Worm (Caenorhabditis elegans): ENCODE data around the gene bcat-1.

Gene bcat-1

DNA sequence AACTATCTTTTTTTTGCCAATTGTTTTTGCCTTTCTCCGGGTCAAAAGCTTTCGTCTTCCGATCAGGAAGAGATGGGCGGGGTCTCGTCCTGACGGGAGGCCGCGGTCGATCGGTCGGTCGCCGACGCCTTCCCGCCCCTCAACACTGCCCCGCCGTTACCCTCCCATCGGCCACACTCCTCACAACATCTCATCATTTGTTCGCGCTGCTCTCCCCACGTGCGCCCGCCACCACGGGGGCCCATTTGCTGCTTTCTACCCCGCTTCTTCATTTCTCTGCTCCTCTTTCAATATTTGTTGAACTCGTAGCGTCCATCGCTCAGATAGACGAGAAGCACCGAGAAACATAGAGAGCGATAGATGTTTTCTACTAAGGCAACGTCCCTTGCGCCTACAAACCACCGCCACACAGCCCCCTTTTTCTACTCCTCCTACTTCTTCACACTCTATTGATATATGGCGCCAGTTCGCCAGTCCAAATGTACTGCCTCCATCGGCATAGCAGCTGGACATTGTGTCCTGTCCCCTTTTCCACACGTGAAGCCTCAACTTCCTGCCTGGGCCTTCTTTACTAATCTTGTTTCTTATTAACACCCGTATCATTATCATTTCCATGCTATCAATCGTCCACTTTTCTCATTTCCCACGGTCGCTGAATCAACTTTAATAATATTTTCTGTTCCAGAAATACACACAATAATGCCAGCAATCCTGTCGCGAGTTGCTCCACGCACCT is at the start of gene bcat-1:
Gene bcat-1 (plus strand): TSS at position 686 of the 736 bp plus-strand sequence.
- no peak for TF ChIP-seq unc-62 (GFP tag; optimal IDR thresholded peaks at IDR 0.05)

DNA sequence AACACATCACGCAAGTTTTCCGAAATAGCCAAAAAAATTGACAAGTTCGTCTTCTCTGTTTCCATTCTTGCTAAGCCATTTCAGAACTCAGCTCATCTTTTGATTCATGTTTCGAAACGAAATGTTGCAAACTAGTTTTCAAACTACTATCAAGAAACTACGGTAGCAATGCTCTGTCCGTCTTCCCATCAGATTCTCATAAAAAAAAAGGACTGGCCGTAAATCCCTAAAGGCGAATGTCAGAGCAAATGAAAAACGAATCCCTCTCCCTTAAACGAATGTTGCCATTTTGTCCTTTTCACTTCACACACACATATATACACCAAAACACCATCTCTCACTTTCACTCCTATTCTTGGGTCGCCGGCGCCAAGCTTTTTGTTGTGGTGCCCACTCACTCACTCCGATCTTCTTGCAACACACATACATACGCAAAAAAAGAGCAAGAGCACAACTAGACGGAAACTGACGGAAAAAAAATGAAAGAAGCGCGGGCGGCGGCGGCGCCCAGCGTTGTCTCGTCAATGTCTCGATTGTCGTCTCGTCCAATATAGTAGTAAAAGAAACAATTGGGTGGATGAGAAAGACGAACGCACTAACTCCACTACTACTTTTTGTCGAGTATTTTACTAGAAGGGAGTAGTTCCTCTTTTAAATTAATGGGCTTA is 49.4 kb upstream of the bcat-1 start:
- TF ChIP-seq unc-62 (GFP tag; optimal IDR thresholded peaks at IDR 0.05) = no peak

DNA sequence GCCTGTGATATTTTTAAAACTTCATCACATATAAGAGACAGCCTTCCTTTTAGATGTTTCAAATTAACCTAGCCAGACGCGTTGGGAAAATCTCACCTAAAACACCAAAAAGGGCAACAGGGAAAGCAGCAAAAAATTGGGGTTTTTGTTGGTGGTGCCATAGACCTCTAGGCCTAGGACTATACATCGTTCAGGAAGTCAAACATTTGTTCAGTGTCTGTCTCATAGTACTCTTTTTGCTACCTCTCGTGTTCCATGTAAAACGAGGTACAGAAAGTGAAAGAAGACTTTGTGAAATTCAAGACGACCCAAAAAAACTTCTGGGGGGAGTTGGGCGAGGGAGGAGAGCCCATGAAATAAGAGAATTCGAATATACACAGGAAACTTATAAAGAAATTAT is 48.2 kb upstream of the bcat-1 start:
- TF ChIP-seq unc-62 (GFP tag; optimal IDR thresholded peaks at IDR 0.05) = no peak

DNA sequence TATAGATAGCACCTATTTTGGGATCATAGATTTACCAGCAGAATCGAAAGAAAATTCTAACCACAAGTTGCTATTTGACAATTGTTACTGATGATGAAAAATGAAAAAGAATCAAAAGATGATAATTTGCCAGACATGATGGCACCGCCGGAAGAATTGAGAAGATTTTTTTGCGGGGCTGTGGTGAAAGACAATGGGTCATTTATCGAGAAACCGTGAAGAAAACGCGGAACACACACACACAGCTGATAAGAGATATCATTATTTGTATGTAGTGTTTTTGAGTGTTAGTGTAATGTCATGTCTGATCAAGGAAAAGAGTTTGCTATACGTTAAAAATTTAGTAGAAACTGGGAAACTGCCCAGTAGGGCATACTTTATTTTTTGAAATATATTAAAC is 42.4 kb upstream of the bcat-1 start:
- TF ChIP-seq unc-62 (GFP tag; optimal IDR thresholded peaks at IDR 0.05) = no peak

DNA sequence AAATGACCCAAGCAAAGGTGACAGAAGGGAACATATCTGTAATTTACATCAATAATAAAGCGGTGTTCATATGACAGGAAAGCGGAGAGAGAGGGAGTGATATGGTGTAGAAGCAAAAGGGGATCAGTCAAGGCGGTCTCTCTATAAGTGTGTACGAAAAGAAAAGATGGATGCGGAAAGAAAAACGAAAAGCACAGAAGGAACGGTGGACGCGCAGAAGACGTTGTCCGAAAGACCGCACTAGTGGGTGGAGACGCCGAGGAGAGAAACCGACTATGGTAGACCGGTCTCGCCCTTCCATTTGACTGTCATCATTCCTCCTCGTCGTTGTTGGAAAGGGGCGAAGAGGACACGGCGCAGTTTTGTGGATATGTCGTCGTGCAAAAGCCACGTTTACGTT is 34.3 kb upstream of the bcat-1 start, which contains the start of gene C52G5.2:
Gene C52G5.2 (plus strand): TSS at position 301 of the 400 bp plus-strand sequence.
- TF ChIP-seq unc-62 (GFP tag; optimal IDR thresholded peaks at IDR 0.05) = no peak

DNA sequence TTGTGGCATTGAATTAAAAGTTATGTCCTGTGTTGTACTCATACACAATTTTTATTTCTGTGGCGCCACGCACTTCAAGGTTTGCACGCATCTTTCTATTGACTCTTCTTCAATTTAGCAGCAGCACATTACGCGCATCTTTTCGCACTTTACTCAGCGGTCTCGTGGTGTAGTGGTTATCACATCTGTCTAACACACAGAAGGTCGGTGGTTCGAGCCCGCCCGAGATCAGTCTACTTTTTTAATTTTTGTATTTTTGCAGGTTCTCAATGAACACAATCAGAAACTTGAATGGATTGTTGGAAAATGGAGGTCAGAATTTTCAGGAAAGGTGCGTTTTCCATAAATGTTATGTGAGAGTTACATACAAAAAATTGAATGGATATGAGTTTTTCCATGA is 33.8 kb upstream of the bcat-1 start:
- TF ChIP-seq unc-62 (GFP tag; optimal IDR thresholded peaks at IDR 0.05) = no peak

DNA sequence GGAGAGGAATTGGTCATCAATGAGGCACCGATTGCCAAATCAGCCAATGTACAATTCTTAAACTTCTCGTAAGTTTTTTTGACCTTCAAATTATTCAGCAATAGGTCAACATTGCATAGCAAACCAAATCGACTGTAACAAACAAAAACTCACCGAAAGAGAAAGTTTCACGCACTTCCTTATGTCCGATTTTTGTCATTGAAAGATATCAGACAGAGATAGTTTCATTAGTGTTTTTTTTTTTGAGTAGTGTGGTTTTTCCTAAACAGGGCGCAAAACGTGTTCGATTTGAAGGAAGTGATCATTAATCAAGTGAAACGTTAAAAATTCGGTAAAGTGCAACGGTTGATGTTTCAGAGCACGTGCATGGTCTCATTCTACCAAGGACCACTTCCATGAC is 33.1 kb upstream of the bcat-1 start:
- no peak for TF ChIP-seq unc-62 (GFP tag; optimal IDR thresholded peaks at IDR 0.05)

DNA sequence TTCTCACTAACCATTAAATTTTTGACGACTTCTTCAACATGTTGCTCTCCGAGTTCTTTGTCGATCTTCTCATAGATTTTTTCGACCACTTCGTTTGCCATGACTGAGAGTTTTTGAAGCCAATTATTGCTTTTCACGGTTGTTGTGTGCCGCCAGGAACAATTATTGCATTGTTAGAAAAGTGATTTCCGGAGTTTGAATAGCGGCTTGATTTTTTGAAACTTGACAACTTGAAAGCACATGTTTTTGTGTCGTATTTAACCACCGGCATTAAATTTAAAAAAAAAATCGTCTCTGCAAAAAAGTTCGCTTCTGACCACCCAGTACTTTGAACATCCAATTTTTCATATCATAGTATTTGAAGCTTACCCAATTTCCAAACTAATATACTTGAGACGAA is 31.2 kb upstream of the bcat-1 start, which contains the start of gene C52G5.3:
Gene C52G5.3 (minus strand): TSS at position 101 of the 400 bp plus-strand sequence.
- TF ChIP-seq unc-62 (GFP tag; optimal IDR thresholded peaks at IDR 0.05) = no peak

DNA sequence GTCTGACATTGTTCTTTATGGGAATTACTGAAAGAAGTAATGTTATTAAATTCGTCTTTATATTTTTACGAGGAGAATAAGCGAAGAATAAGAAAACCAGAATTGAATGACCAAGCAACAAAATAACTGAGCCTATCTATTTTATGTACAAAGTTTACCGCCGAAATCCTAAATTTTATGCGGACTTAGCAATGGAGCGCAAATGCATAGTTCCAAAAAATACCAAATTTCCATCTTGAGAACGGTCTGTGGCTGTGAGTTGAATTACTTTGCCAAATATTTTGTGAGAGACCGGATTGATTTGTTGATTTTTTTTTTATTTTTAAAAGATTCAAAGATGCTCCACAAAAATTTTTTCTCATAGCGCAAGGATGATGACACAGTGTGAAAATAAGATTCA is 24.7 kb upstream of the bcat-1 start, which contains the start of gene chd-3:
Gene chd-3 (minus strand): TSS at position 27 of the 400 bp plus-strand sequence.
- no peak for TF ChIP-seq unc-62 (GFP tag; optimal IDR thresholded peaks at IDR 0.05)

DNA sequence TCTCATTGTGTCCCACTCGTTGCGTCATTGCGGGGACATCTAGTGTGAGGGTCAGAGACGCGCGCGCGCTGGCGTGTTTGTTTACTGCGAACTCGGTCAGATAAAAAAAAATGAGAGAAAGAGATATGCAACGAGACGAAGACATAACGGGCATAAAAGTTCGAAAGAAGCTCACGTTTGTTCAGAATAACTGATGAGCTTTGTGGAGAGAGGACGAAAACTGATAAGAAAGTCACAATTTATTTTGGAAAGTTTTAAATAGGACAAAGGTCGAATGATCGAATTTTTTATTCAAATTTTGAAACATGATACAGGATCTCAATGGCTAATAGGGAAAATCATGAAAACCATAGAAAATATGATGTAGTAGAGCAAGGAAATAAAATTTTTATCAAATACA is 24.2 kb upstream of the bcat-1 start:
- no peak for TF ChIP-seq unc-62 (GFP tag; optimal IDR thresholded peaks at IDR 0.05)

DNA sequence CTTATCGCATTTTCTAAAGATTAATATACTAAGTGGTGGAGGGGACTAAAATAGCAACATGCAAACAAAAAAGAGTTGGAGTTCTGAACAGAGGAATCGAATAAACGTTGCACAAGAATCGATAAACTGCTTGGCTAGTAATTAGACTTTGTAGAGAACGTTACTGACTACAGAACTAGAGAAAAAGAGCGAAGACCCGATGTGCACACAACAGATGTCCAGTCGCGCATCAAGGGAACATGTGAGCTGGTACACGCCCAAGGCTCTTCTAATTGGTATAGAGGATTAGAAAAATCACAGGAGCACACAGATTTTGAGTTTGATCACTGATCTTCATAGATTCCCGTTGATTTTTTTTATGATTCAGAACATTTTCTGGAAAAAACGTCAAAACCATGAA is 23.1 kb upstream of the bcat-1 start:
- TF ChIP-seq unc-62 (GFP tag; optimal IDR thresholded peaks at IDR 0.05) = no peak

DNA sequence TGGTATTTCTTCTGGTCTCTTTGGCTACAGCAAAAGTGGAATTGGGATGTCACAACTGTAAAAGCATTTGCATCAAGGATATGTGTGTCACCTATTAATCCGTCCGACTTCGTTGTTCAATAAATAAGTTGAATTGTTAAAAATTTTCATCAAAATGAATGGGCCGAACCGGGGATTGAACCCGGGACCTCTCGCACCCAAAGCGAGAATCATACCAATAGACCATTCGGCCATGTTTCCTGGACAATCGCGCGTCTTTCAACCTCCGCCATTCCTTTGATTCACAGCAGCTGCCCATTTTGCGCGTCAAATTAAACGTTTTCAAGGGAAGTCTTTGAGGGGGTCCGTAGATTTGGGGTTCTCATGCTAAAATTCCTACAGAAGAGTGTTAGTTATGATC is 22.6 kb upstream of the bcat-1 start:
- no peak for TF ChIP-seq unc-62 (GFP tag; optimal IDR thresholded peaks at IDR 0.05)

DNA sequence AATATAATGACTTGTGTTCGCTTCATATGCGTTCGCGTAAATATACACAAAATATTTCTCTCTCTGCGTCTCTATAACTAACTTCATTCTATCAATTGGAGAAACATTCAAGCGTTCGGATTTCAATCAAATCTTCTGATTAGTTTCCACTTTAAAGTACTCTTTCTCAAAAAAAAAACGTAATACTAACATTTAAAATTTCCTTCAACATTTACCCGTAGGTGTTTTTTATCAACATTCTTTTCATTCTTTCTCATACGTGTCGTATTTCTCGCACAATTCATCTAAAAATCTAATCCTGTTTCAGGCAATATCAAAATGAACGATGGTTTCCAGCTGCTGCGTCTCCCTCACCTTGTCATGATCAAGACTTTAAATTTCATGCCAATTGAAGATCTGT is 19.6 kb upstream of the bcat-1 start, which contains the start of gene T14G8.2:
Gene T14G8.2 (plus strand): TSS at position 301 of the 400 bp plus-strand sequence.
- no peak for TF ChIP-seq unc-62 (GFP tag; optimal IDR thresholded peaks at IDR 0.05)

DNA sequence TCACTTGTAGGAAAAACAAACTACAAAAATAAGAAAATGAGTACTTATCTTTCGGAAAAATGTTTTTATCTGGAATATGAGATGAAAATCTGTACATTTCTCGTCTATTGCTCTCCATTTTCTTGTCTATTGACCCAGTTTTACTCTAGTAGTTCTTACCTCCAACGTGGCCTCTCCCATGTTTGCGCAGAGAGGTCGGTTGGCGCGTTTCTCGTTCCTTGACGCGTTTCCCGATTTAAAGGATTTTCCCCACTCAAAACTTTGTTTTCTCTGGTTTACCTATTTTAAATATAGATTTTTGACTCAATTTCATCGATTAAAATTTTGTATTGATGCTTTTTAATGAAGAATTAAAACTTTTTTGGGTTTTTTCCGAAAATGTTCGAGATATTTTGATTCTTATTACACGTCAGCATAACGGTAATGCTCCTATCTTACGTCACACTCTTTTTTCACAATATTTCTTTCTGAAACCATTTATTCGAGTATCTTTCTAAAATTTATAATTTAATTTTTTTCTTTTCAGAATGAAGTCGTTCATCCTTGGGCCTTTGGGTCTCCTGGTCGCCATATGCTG is 16.5 kb upstream of the bcat-1 start, which contains the start of gene T14G8.3:
Gene T14G8.3 (plus strand): TSS at position 527 of the 577 bp plus-strand sequence.
- no peak for TF ChIP-seq unc-62 (GFP tag; optimal IDR thresholded peaks at IDR 0.05)

DNA sequence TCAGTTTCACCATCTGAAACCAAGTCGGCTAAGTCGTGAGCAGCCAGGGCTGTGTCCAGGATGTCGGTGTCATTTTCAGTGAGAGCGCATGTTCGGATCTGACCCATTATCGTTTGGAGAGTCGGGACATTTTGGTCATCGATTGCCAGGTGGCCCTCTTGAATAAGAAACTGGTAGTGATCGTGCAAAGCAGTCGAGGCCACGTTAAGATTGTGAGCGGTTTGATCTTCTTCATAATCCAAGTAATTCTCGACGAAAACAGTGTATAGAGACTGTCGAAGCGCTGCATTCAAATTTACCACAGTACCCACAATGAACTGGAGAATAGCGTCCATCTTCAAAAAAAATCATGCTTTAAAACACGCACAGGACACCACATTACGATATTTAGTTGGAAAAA is 14.8 kb upstream of the bcat-1 start, which contains the start of gene T14G8.6:
Gene T14G8.6 (minus strand): TSS at position 338 of the 400 bp plus-strand sequence.
- no peak for TF ChIP-seq unc-62 (GFP tag; optimal IDR thresholded peaks at IDR 0.05)

DNA sequence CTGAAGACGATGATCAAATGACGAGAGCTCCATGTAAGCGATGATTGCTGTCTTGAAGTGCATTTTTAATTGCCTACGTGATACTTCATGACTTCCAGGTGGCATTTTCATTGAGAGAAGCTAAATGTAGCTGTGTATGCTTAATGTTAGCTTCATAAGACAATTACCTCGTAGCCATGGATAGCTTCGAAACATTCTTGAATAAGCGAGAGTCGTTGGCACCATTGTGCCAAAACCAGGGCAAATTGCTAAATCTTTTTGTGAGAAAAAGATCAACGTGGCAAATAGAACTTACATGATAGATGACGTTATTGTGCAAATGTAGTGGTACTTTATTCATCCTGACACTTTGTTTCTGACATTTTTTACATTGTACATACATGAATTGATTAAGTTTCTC is 14.0 kb upstream of the bcat-1 start:
- no peak for TF ChIP-seq unc-62 (GFP tag; optimal IDR thresholded peaks at IDR 0.05)

Data from whole organism, dauer.